Fruit fly (Drosophila melanogaster) whole organism, embryonic: ENCODE results near the gene CG18132.

ENCODE experiments used
- Bteb2 ChIP-seq: fragments of 200-800 bp; sonication (Bioruptor generic); optimal IDR thresholded peaks from 2 replicates; lab custom pipeline; 2016; ENCODE audit warnings: missing biosample characterization, missing genetic modification characterization
- CG10147 ChIP-seq: fragments of 200-800 bp; sonication (Bioruptor generic); optimal IDR thresholded peaks from 2 replicates; lab custom pipeline; 2019; ENCODE audit warnings: missing biosample characterization, mild to moderate bottlenecking, missing genetic modification characterization, moderate library complexity
- CG10321 ChIP-seq: fragments of 200-800 bp; sonication (Bioruptor generic); IDR thresholded peaks from 2 replicates; pipeline ENCODE4 v1.3.6; 2022; ENCODE audit warnings: missing biosample characterization, missing genetic modification characterization
- CG11695 ChIP-seq: fragments of 200-800 bp; sonication (Bioruptor generic); IDR thresholded peaks from 3 replicates; pipeline ENCODE4 v1.3.6; 2022; ENCODE audit warnings: missing biosample characterization, missing genetic modification characterization
- CG12236 ChIP-seq: fragments of 200-800 bp; sonication (Bioruptor generic); optimal IDR thresholded peaks from 2 replicates; lab custom pipeline; 2016; ENCODE audit warnings: missing biosample characterization, missing genetic modification characterization
- CG12391 ChIP-seq: fragments of 200-800 bp; sonication (Bioruptor generic); optimal IDR thresholded peaks from 3 replicates; lab custom pipeline; 2018; ENCODE audit warnings: missing biosample characterization, mild to moderate bottlenecking, missing genetic modification characterization, moderate library complexity
- CG12744 ChIP-seq: fragments of 200-800 bp; sonication (Bioruptor generic); optimal IDR thresholded peaks from 2 replicates; lab custom pipeline; 2016; ENCODE audit warnings: missing biosample characterization, missing genetic modification characterization
- CG17385 ChIP-seq: fragments of 200-800 bp; sonication (Bioruptor generic); optimal IDR thresholded peaks from 3 replicates; lab custom pipeline; 2018; ENCODE audit warnings: missing biosample characterization, mild to moderate bottlenecking, missing genetic modification characterization
- CG18619 ChIP-seq: fragments of 200-800 bp; sonication (Bioruptor generic); optimal IDR thresholded peaks from 3 replicates; lab custom pipeline; 2017; ENCODE audit warnings: missing biosample characterization, mild to moderate bottlenecking, missing genetic modification characterization
- CG2116 ChIP-seq: fragments of 200-800 bp; sonication (Bioruptor generic); optimal IDR thresholded peaks from 3 replicates; lab custom pipeline; 2018; ENCODE audit warnings: missing biosample characterization, mild to moderate bottlenecking, missing genetic modification characterization
- CG32532 ChIP-seq: fragments of 200-800 bp; sonication (Bioruptor generic); IDR thresholded peaks from 2 replicates; pipeline ENCODE4 v1.3.6; 2022; ENCODE audit warnings: missing biosample characterization, missing genetic modification characterization
- CG32767 ChIP-seq: fragments of 200-800 bp; sonication (Bioruptor generic); IDR thresholded peaks from 2 replicates; pipeline ENCODE4 v1.3.6; 2022; ENCODE audit warnings: missing biosample characterization, missing genetic modification characterization
- CG4820 ChIP-seq: fragments of 200-800 bp; sonication (Bioruptor generic); optimal IDR thresholded peaks from 3 replicates; lab custom pipeline; 2016; ENCODE audit warnings: missing biosample characterization, missing genetic modification characterization
- CG7271 ChIP-seq: fragments of 200-800 bp; sonication (Bioruptor generic); optimal IDR thresholded peaks from 2 replicates; lab custom pipeline; 2018; ENCODE audit warnings: missing biosample characterization, mild to moderate bottlenecking, missing genetic modification characterization, moderate library complexity
- CG9817 ChIP-seq: fragments of 200-800 bp; sonication (Bioruptor generic); optimal IDR thresholded peaks from 2 replicates; lab custom pipeline; 2018; ENCODE audit warnings: missing biosample characterization, mild to moderate bottlenecking, missing genetic modification characterization, moderate library complexity
- CG9932 ChIP-seq: fragments of 200-800 bp; sonication (Bioruptor generic); IDR thresholded peaks from 2 replicates; pipeline ENCODE4 v1.3.6; 2022; ENCODE audit warnings: missing biosample characterization, missing genetic modification characterization
- CTCF ChIP-seq: fragments of 200-800 bp; sonication (Bioruptor generic); optimal IDR thresholded peaks from 2 replicates; lab custom pipeline; 2017; ENCODE audit warnings: missing biosample characterization, mild to moderate bottlenecking, missing genetic modification characterization, moderate library complexity
- CrebB ChIP-seq: fragments of 200-800 bp; sonication (Bioruptor generic); optimal IDR thresholded peaks from 3 replicates; lab custom pipeline; 2018; ENCODE audit warnings: missing biosample characterization, mild to moderate bottlenecking, missing genetic modification characterization
- Dip3 ChIP-seq: fragments of 200-800 bp; sonication (Bioruptor generic); optimal IDR thresholded peaks from 3 replicates; lab custom pipeline; 2016; ENCODE audit warnings: missing biosample characterization, missing genetic modification characterization
- Drgx ChIP-seq: fragments of 200-800 bp; sonication (Bioruptor generic); IDR thresholded peaks from 2 replicates; pipeline ENCODE4 v1.3.6; 2022; ENCODE audit warnings: missing biosample characterization, missing genetic modification characterization
- E2f1 ChIP-seq: fragments of 200-800 bp; sonication (Bioruptor generic); IDR thresholded peaks from 2 replicates; pipeline ENCODE4 v1.3.6; 2022; ENCODE audit warnings: missing biosample characterization, missing genetic modification characterization
- Ets65A ChIP-seq: fragments of 200-800 bp; sonication (Bioruptor generic); peaks from one replicate; lab custom pipeline; 2016; ENCODE audit warnings: missing biosample characterization, missing genetic modification characterization
- Fer3 ChIP-seq: fragments of 200-800 bp; sonication (Bioruptor generic); optimal IDR thresholded peaks from 2 replicates; lab custom pipeline; 2018; ENCODE audit warnings: missing biosample characterization, mild to moderate bottlenecking, missing genetic modification characterization, moderate library complexity
- Hr3 ChIP-seq: fragments of 200-800 bp; sonication (Bioruptor generic); optimal IDR thresholded peaks from 3 replicates; lab custom pipeline; 2016; ENCODE audit warnings: missing biosample characterization, missing genetic modification characterization
- Meics ChIP-seq: fragments of 200-800 bp; sonication (Bioruptor generic); optimal IDR thresholded peaks from 2 replicates; lab custom pipeline; 2017; ENCODE audit warnings: missing biosample characterization, mild to moderate bottlenecking, missing genetic modification characterization
- Opbp ChIP-seq: fragments of 200-800 bp; sonication (Bioruptor generic); IDR thresholded peaks from 3 replicates; pipeline ENCODE4 v1.3.6; 2022; ENCODE audit warnings: missing biosample characterization, missing genetic modification characterization; ENCODE audit not compliant: partially characterized antibody
- Optix ChIP-seq: fragments of 200-800 bp; sonication (Bioruptor generic); IDR thresholded peaks from 3 replicates; pipeline ENCODE4 v1.3.6; 2022; ENCODE audit warnings: missing biosample characterization, missing genetic modification characterization
- cato ChIP-seq: fragments of 200-800 bp; sonication (Bioruptor generic); optimal IDR thresholded peaks from 2 replicates; lab custom pipeline; 2016; ENCODE audit warnings: missing biosample characterization, missing genetic modification characterization, borderline replicate concordance
- croc ChIP-seq: fragments of 200-800 bp; sonication (Bioruptor generic); conservative IDR thresholded peaks from 3 replicates; pipeline ENCODE4 v1.3.6; 2022; ENCODE audit warnings: missing biosample characterization, missing genetic modification characterization
- eve ChIP-seq, 2 experiments: fragments of >200 bp; optimal IDR thresholded peaks; 2 replicates each; lab custom pipeline; 2017; ENCODE audit warnings: missing biosample characterization in 2 of 2, missing genetic modification characterization in 2 of 2
- fd3F ChIP-seq: fragments of 200-800 bp; sonication (Bioruptor generic); optimal IDR thresholded peaks from 2 replicates; lab custom pipeline; 2018; ENCODE audit warnings: missing biosample characterization, mild to moderate bottlenecking, missing genetic modification characterization, moderate library complexity
- gro ChIP-seq: fragments of 200-800 bp; sonication (Bioruptor generic); optimal IDR thresholded peaks from 2 replicates; lab custom pipeline; 2016; ENCODE audit warnings: missing biosample characterization, missing genetic modification characterization
- hkb ChIP-seq, 2 experiments: fragments of 200-800 bp in 1 of 2; fragments of >200 bp in 1 of 2; sonication (Bioruptor generic) in 1 of 2; IDR thresholded peaks in 1 of 2; optimal IDR thresholded peaks in 1 of 2; 2 replicates each; pipeline versions ENCODE4 v1.3.6 to Lab custom; 2017 to 2022; ENCODE audit warnings: missing biosample characterization in 1 of 2, missing genetic modification characterization in 1 of 2
- insv ChIP-seq, 2 experiments: fragments of 200-800 bp; sonication (Bioruptor generic); optimal IDR thresholded peaks; 3 replicates each; lab custom pipeline; 2016 to 2018; ENCODE audit warnings: missing biosample characterization in 2 of 2, missing genetic modification characterization in 2 of 2
- klu ChIP-seq: fragments of 200-800 bp; sonication (Bioruptor generic); IDR thresholded peaks from 2 replicates; pipeline ENCODE4 v1.3.6; 2022; ENCODE audit warnings: missing biosample characterization, missing genetic modification characterization
- knrl ChIP-seq: fragments of 200-800 bp; sonication (Bioruptor generic); IDR thresholded peaks from 3 replicates; pipeline ENCODE4 v1.3.6; 2022; ENCODE audit warnings: missing biosample characterization, missing genetic modification characterization; ENCODE audit not compliant: partially characterized antibody
- lmd ChIP-seq: fragments of 200-800 bp; sonication (Bioruptor generic); IDR thresholded peaks from 2 replicates; pipeline ENCODE4 v1.3.6; 2022; ENCODE audit warnings: missing biosample characterization, missing genetic modification characterization
- mam ChIP-seq: fragments of 200-800 bp; sonication (Bioruptor generic); optimal IDR thresholded peaks from 3 replicates; lab custom pipeline; 2016; ENCODE audit warnings: missing biosample characterization, missing genetic modification characterization
- nmo ChIP-seq: fragments of 200-800 bp; sonication (Bioruptor generic); optimal IDR thresholded peaks from 2 replicates; lab custom pipeline; 2018; ENCODE audit warnings: missing biosample characterization, mild to moderate bottlenecking, missing genetic modification characterization, moderate library complexity
- nom ChIP-seq: fragments of 200-800 bp; sonication (Bioruptor generic); optimal IDR thresholded peaks from 2 replicates; lab custom pipeline; 2017; ENCODE audit warnings: missing biosample characterization, missing genetic modification characterization, mild to moderate bottlenecking, moderate library complexity, missing genetic modification reagents
- phol ChIP-seq: fragments of 200-800 bp; sonication (Bioruptor generic); optimal IDR thresholded peaks from 3 replicates; lab custom pipeline; 2018; ENCODE audit warnings: missing biosample characterization, mild to moderate bottlenecking, missing genetic modification characterization, moderate library complexity
- psq ChIP-seq: fragments of 200-800 bp; sonication (Bioruptor generic); optimal IDR thresholded peaks from 2 replicates; lab custom pipeline; 2017; ENCODE audit warnings: missing biosample characterization, missing genetic modification characterization
- stwl ChIP-seq: fragments of 200-800 bp; sonication (Bioruptor generic); optimal IDR thresholded peaks from 3 replicates; lab custom pipeline; 2018; ENCODE audit warnings: missing biosample characterization, mild to moderate bottlenecking, missing genetic modification characterization, moderate library complexity
- trem ChIP-seq: fragments of 200-800 bp; optimal IDR thresholded peaks from 3 replicates; lab custom pipeline; 2019; ENCODE audit warnings: missing biosample characterization, mild to moderate bottlenecking, missing genetic modification characterization, moderate library complexity
- unc-4 ChIP-seq: fragments of 200-800 bp; sonication (Bioruptor generic); IDR thresholded peaks from 2 replicates; pipeline ENCODE4 v1.3.6; 2022; ENCODE audit warnings: missing biosample characterization, missing genetic modification characterization; ENCODE audit not compliant: partially characterized antibody
- vvl ChIP-seq: fragments of 200-800 bp; sonication (Bioruptor generic); IDR thresholded peaks from 2 replicates; pipeline ENCODE4 v1.3.6; 2022; ENCODE audit warnings: missing biosample characterization, missing genetic modification characterization
- z ChIP-seq: fragments of 200-800 bp; sonication (Bioruptor generic); IDR thresholded peaks from 3 replicates; pipeline ENCODE4 v1.3.6; 2022; ENCODE audit warnings: missing biosample characterization, missing genetic modification characterization

CG18132 gene

dm6 chr2L:1491791-1492345 is 25.4 kb downstream of the CG18132 start, which contains the start of gene CG31928 (continued):
- TF ChIP-seq Opbp (GFP tag; lab: Robert Waterston, UW) (peak; percentile 48; the same call in 1 of the 3 replicates), CrebB (tag; lab: Kevin White, UChicago) (no peak), lmd (GFP tag; lab: Robert Waterston, UW) (no peak), CG32532 (peak; percentile 45; the same call in 1 of the 2 replicates), fd3F (no peak), CG12236 (GFP tag; lab: Kevin White, UChicago) (no peak), CG12391 (peak; percentile 18), cato (GFP tag; lab: Kevin White, UChicago) (peak; percentile 12), hkb (optimal IDR thresholded peaks at IDR 0.05; lab: Kevin White, UChicago) (no peak), hkb (GFP tag; IDR thresholded peaks at IDR 0.05; lab: Robert Waterston, UW) (no peak), E2f1 (no peak), mam (GFP tag; lab: Kevin White, UChicago) (no peak), z (GFP tag; lab: Robert Waterston, UW) (no peak), Dip3 (GFP tag; lab: Kevin White, UChicago) (no peak), insv (GFP tag; optimal IDR thresholded peaks at IDR 0.05; lab: Kevin White, UChicago) (no peak), Optix (no peak), Bteb2 (GFP tag; lab: Kevin White, UChicago) (no peak), klu (GFP tag; lab: Robert Waterston, UW) (no peak), CG9817 (tag; lab: Kevin White, UChicago) (peak; percentile 32), CG2116 (GFP tag; lab: Kevin White, UChicago) (peak; percentile 9), gro (GFP tag; lab: Kevin White, UChicago) (no peak), CG9932 (GFP tag; lab: Robert Waterston, UW) (peak; percentile 41; the same call in 1 of the 2 replicates), nom (GFP tag; lab: Kevin White, UChicago) (no peak), Meics (no peak), stwl (tag; lab: Kevin White, UChicago) (peak; percentile 47), CG4820 (no peak), CG10321 (GFP tag; lab: Robert Waterston, UW) (no peak), CG17385 (GFP tag; lab: Kevin White, UChicago) (no peak), Drgx (GFP tag; lab: Robert Waterston, UW) (no peak), CTCF (GFP tag; lab: Kevin White, UChicago) (peak; percentile 97), CG11695 (no peak), croc (no peak), nmo (GFP tag; lab: Kevin White, UChicago) (no peak), CG18619 (GFP tag; lab: Kevin White, UChicago) (no peak), knrl (GFP tag; lab: Robert Waterston, UW) (peak; percentile 61; the same call in 2 of the 3 replicates), Ets65A (GFP tag; lab: Kevin White, UChicago) (peak; percentile 54), Fer3 (tag; lab: Kevin White, UChicago) (no peak), unc-4 (GFP tag; lab: Robert Waterston, UW) (no peak), phol (tag; lab: Kevin White, UChicago) (peak; percentile 17), CG10147 (GFP tag; lab: Kevin White, UChicago) (no peak), CG12744 (GFP tag; lab: Kevin White, UChicago) (no peak), vvl (GFP tag; lab: Robert Waterston, UW) (0 out of 2 replicates have a peak, but pooled peaks have one; percentile 20), Hr3 (peak; percentile 58), eve (GFP tag; optimal IDR thresholded peaks at IDR 0.05; lab: Kevin White, UChicago) (no peak), trem (peak; percentile 47), CG32767 (no peak), CG7271 (tag; lab: Kevin White, UChicago) (no peak), psq (GFP tag; lab: Kevin White, UChicago) (no peak)
